Worm (Caenorhabditis elegans) whole organism, late embryonic: Measurements from ENCODE around the gene F49C5.3.
"Not testable (repeated sequence)": the region's sequence is repeated elsewhere in the genome, so short reads cannot be mapped to it uniquely, and the experiment has no call there.

Source experiments
- C08G9.2 ChIP-seq: sonication (generic microtip); optimal IDR thresholded peaks from 2 replicates; lab custom pipeline; 2016; ENCODE audit warnings: mild to moderate bottlenecking, missing genetic modification characterization, moderate library complexity, missing compliant biosample characterization
- C38D4.7 ChIP-seq: fragments of 200-800 bp; sonication (Bioruptor generic); optimal IDR thresholded peaks from 2 replicates; lab custom pipeline; 2018; ENCODE audit warnings: mild to moderate bottlenecking, missing genetic modification characterization, moderate library complexity, missing compliant biosample characterization
- F13H6.1 ChIP-seq: sonication (generic microtip); optimal IDR thresholded peaks from 2 replicates; lab custom pipeline; 2016; ENCODE audit warnings: missing genetic modification characterization, missing compliant biosample characterization
- K02D7.2 ChIP-seq: sonication (generic microtip); optimal IDR thresholded peaks from 2 replicates; lab custom pipeline; 2017; ENCODE audit warnings: mild to moderate bottlenecking, missing genetic modification characterization, missing compliant biosample characterization
- K09A11.1 ChIP-seq: sonication (generic microtip); optimal IDR thresholded peaks from 2 replicates; lab custom pipeline; 2017; ENCODE audit warnings: antibody characterized with exemption, mild to moderate bottlenecking, missing genetic modification characterization, missing compliant biosample characterization; ENCODE audit not compliant: insufficient read depth
- Y22D7AL.16 ChIP-seq: sonication (generic microtip); optimal IDR thresholded peaks from 2 replicates; lab custom pipeline; 2016; ENCODE audit warnings: missing genetic modification characterization, missing compliant biosample characterization
- ahr-1 ChIP-seq: sonication (generic microtip); optimal IDR thresholded peaks from 2 replicates; lab custom pipeline; 2016; ENCODE audit warnings: missing genetic modification characterization, missing compliant biosample characterization
- ama-1 ChIP-seq: fragments of 150-350 bp; optimal IDR thresholded peaks from 2 replicates; lab custom pipeline; 2014
- ceh-14 ChIP-seq: sonication (generic microtip); optimal IDR thresholded peaks from 2 replicates; lab custom pipeline; 2016; ENCODE audit warnings: missing genotype, missing genetic modification characterization, missing compliant biosample characterization
- ceh-19 ChIP-seq: fragments of 200-800 bp; sonication (Bioruptor generic); optimal IDR thresholded peaks from 2 replicates; lab custom pipeline; 2018; ENCODE audit warnings: mild to moderate bottlenecking, missing genetic modification characterization, missing compliant biosample characterization
- ceh-22 ChIP-seq: sonication (generic microtip); optimal IDR thresholded peaks from 2 replicates; lab custom pipeline; 2017; ENCODE audit warnings: missing biosample characterization, missing genetic modification characterization
- ceh-24 ChIP-seq: sonication (generic microtip); optimal IDR thresholded peaks from 2 replicates; lab custom pipeline; 2016; ENCODE audit warnings: mild to moderate bottlenecking, missing genetic modification characterization, missing compliant biosample characterization
- ceh-31 ChIP-seq: sonication (generic microtip); optimal IDR thresholded peaks from 2 replicates; lab custom pipeline; 2016; ENCODE audit warnings: missing genetic modification characterization, missing compliant biosample characterization
- ceh-34 ChIP-seq: sonication (generic microtip); optimal IDR thresholded peaks from 2 replicates; lab custom pipeline; 2016; ENCODE audit warnings: mild to moderate bottlenecking, missing genetic modification characterization, missing compliant biosample characterization
- ceh-6 ChIP-seq: fragments of 200-800 bp; sonication (Bioruptor generic); optimal IDR thresholded peaks from 2 replicates; lab custom pipeline; 2018; ENCODE audit warnings: mild to moderate bottlenecking, missing genetic modification characterization, missing compliant biosample characterization
- dve-1 ChIP-seq: sonication (generic microtip); optimal IDR thresholded peaks from 2 replicates; lab custom pipeline; 2017; ENCODE audit warnings: antibody characterized with exemption, mild to moderate bottlenecking, missing genetic modification characterization, missing compliant biosample characterization
- ets-4 ChIP-seq: sonication (generic microtip); optimal IDR thresholded peaks from 2 replicates; lab custom pipeline; 2016; ENCODE audit warnings: missing genetic modification characterization, missing compliant biosample characterization
- eyg-1 ChIP-seq: sonication (generic microtip); optimal IDR thresholded peaks from 2 replicates; lab custom pipeline; 2016; ENCODE audit warnings: missing genotype, missing genetic modification characterization, missing compliant biosample characterization
- fax-1 ChIP-seq: sonication (generic microtip); optimal IDR thresholded peaks from 2 replicates; lab custom pipeline; 2016; ENCODE audit warnings: missing genotype, missing genetic modification characterization, missing compliant biosample characterization
- fkh-6 ChIP-seq: sonication (generic microtip); optimal IDR thresholded peaks from 2 replicates; lab custom pipeline; 2016; ENCODE audit warnings: missing genetic modification characterization, missing compliant biosample characterization
- gmeb-2 ChIP-seq: sonication (generic microtip); optimal IDR thresholded peaks from 2 replicates; lab custom pipeline; 2016; ENCODE audit warnings: missing genetic modification characterization, inconsistent platforms, missing compliant biosample characterization
- hlh-13 ChIP-seq: fragments of 200-800 bp; sonication (Bioruptor generic); optimal IDR thresholded peaks from 2 replicates; lab custom pipeline; 2018; ENCODE audit warnings: mild to moderate bottlenecking, missing genetic modification characterization, missing compliant biosample characterization
- hlh-15 ChIP-seq: sonication (generic microtip); optimal IDR thresholded peaks from 2 replicates; lab custom pipeline; 2016; ENCODE audit warnings: missing genetic modification characterization, missing compliant biosample characterization
- hlh-30 ChIP-seq: sonication (generic microtip); optimal IDR thresholded peaks from 2 replicates; lab custom pipeline; 2017; ENCODE audit warnings: antibody characterized with exemption, missing genetic modification characterization, missing compliant biosample characterization; ENCODE audit not compliant: insufficient read depth
- hlh-8 ChIP-seq: sonication (generic microtip); optimal IDR thresholded peaks from 2 replicates; lab custom pipeline; 2016; ENCODE audit warnings: missing genotype, missing genetic modification characterization, missing compliant biosample characterization
- lin-11 ChIP-seq: fragments of 200-800 bp; sonication (Bioruptor generic); optimal IDR thresholded peaks from 2 replicates; lab custom pipeline; 2018; ENCODE audit warnings: mild to moderate bottlenecking, missing genetic modification characterization, missing compliant biosample characterization
- mec-3 ChIP-seq: sonication (generic microtip); optimal IDR thresholded peaks from 2 replicates; lab custom pipeline; 2016; ENCODE audit warnings: borderline replicate concordance, missing genetic modification characterization, missing compliant biosample characterization
- nhr-11 ChIP-seq: fragments of 150-350 bp; optimal IDR thresholded peaks from 2 replicates; lab custom pipeline; 2014; ENCODE audit warnings: missing biosample characterization, missing genetic modification characterization
- nhr-232 ChIP-seq: sonication (generic microtip); optimal IDR thresholded peaks from 2 replicates; lab custom pipeline; 2016; ENCODE audit warnings: missing genetic modification characterization, missing compliant biosample characterization
- npax-4 ChIP-seq: sonication (generic microtip); optimal IDR thresholded peaks from 2 replicates; lab custom pipeline; 2016; ENCODE audit warnings: missing genetic modification characterization, missing compliant biosample characterization
- odd-2 ChIP-seq: sonication (generic microtip); optimal IDR thresholded peaks from 2 replicates; lab custom pipeline; 2017; ENCODE audit warnings: antibody characterized with exemption, mild to moderate bottlenecking, missing genetic modification characterization, missing compliant biosample characterization
- pag-3 ChIP-seq: sonication (generic microtip); optimal IDR thresholded peaks from 2 replicates; lab custom pipeline; 2016; ENCODE audit warnings: missing compliant biosample characterization, missing genetic modification characterization, borderline replicate concordance
- pat-9 ChIP-seq: fragments of 200-800 bp; sonication (Bioruptor generic); optimal IDR thresholded peaks from 2 replicates; lab custom pipeline; 2018; ENCODE audit warnings: mild to moderate bottlenecking, missing genetic modification characterization, moderate library complexity, missing compliant biosample characterization
- pax-1 ChIP-seq: fragments of 150-350 bp; optimal IDR thresholded peaks from 2 replicates; lab custom pipeline; 2014; ENCODE audit warnings: missing biosample characterization, missing genetic modification characterization
- pha-2 ChIP-seq: sonication (generic microtip); optimal IDR thresholded peaks from 2 replicates; lab custom pipeline; 2017; ENCODE audit warnings: mild to moderate bottlenecking, missing genetic modification characterization, missing compliant biosample characterization
- sox-4 ChIP-seq: sonication (generic microtip); optimal IDR thresholded peaks from 2 replicates; lab custom pipeline; 2017; ENCODE audit warnings: mild to moderate bottlenecking, missing genetic modification characterization, inconsistent platforms, missing compliant biosample characterization
- syd-9 ChIP-seq: sonication (generic microtip); optimal IDR thresholded peaks from 2 replicates; lab custom pipeline; 2016; ENCODE audit warnings: mild to moderate bottlenecking, missing genetic modification characterization, moderate library complexity, missing compliant biosample characterization
- tbx-2 ChIP-seq: sonication (generic microtip); optimal IDR thresholded peaks from 2 replicates; lab custom pipeline; 2016; ENCODE audit warnings: missing genetic modification characterization, missing compliant biosample characterization
- tbx-7 ChIP-seq: sonication (generic microtip); optimal IDR thresholded peaks from 2 replicates; lab custom pipeline; 2016; ENCODE audit warnings: missing genotype, missing genetic modification characterization, missing compliant biosample characterization
- ttx-3 ChIP-seq: sonication (generic microtip); optimal IDR thresholded peaks from 2 replicates; lab custom pipeline; 2016; ENCODE audit warnings: missing genetic modification reagents, missing genetic modification characterization, missing compliant biosample characterization
- zip-5 ChIP-seq: sonication (generic microtip); optimal IDR thresholded peaks from 2 replicates; lab custom pipeline; 2016; ENCODE audit warnings: missing genetic modification characterization, missing compliant biosample characterization

F49C5.3 gene

ce11 chrII:12536203-12536602 is at the start of gene F49C5.3:
Gene F49C5.3, plus strand, starts transcription at chrII:12536503.
- not testable (repeated sequence) for TF ChIP-seq hlh-13; zip-5; ahr-1 (tag; lab: Kevin White, UChicago)

ce11 chrII:12488810-12489209 is 47.5 kb upstream of the F49C5.3 start:
- TF ChIP-seq ceh-24 (tag; lab: Kevin White, UChicago): no peak
- TF ChIP-seq hlh-13: no peak
- TF ChIP-seq syd-9 (tag; lab: Kevin White, UChicago): no peak
- TF ChIP-seq npax-4 (tag; lab: Kevin White, UChicago): no peak
- TF ChIP-seq F13H6.1 (tag; lab: Kevin White, UChicago): no peak
- no peak for TF ChIP-seq ceh-6 (GFP tag; lab: Kevin White, UChicago)
- TF ChIP-seq mec-3 (tag; lab: Kevin White, UChicago): no peak
- no peak for TF ChIP-seq ceh-22 (tag; lab: Kevin White, UChicago)
- no peak for TF ChIP-seq ceh-14
- TF ChIP-seq C08G9.2 (tag; lab: Kevin White, UChicago): no peak
- TF ChIP-seq tbx-7: no peak
- TF ChIP-seq gmeb-2: no peak
- no peak for TF ChIP-seq hlh-15 (tag; lab: Kevin White, UChicago)
- TF ChIP-seq pha-2 (tag; lab: Kevin White, UChicago): no peak
- no peak for TF ChIP-seq K09A11.1 (tag; lab: Kevin White, UChicago)
- no peak for TF ChIP-seq ttx-3 (tag; lab: Kevin White, UChicago)
- TF ChIP-seq eyg-1 (tag; lab: Kevin White, UChicago): no peak
- TF ChIP-seq ama-1 (lab: Kevin White, UChicago): no peak

- no peak for TF ChIP-seq ets-4 (tag; lab: Kevin White, UChicago)
- TF ChIP-seq F13H6.1 (tag; lab: Kevin White, UChicago): no peak
- TF ChIP-seq pax-1 (tag; lab: Kevin White, UChicago): no peak
- no peak for TF ChIP-seq eyg-1 (tag; lab: Kevin White, UChicago)
- TF ChIP-seq Y22D7AL.16 (tag; lab: Kevin White, UChicago): no peak
- no peak for TF ChIP-seq ceh-19 (GFP tag; lab: Kevin White, UChicago)
- TF ChIP-seq fkh-6: no peak
- no peak for TF ChIP-seq ahr-1 (tag; lab: Kevin White, UChicago)
- TF ChIP-seq ama-1 (lab: Kevin White, UChicago): no peak
- TF ChIP-seq ceh-31 (tag; lab: Kevin White, UChicago): no peak
- TF ChIP-seq pat-9 (tag; lab: Kevin White, UChicago): no peak
- no peak for TF ChIP-seq nhr-232 (tag; lab: Kevin White, UChicago)
- TF ChIP-seq ceh-34 (tag; lab: Kevin White, UChicago): no peak
- TF ChIP-seq nhr-11 (tag; lab: Kevin White, UChicago): no peak
- no peak for TF ChIP-seq pha-2 (tag; lab: Kevin White, UChicago)
- TF ChIP-seq ceh-14: no peak
- TF ChIP-seq dve-1 (tag; lab: Kevin White, UChicago): no peak
- no peak for TF ChIP-seq sox-4 (tag; lab: Kevin White, UChicago)
- no peak for TF ChIP-seq tbx-2 (tag; lab: Kevin White, UChicago)
- no peak for TF ChIP-seq fax-1 (tag; lab: Kevin White, UChicago)
Observed at ce11 chrII:12489903-12490302, 46.4 kb upstream of the F49C5.3 start, which contains the start of gene T21B4.15. Gene T21B4.15, plus strand, starts transcription at chrII:12490203.

ce11 chrII:12491936-12492335 is 44.4 kb upstream of the F49C5.3 start, which contains the start of gene srz-6:
Gene srz-6, plus strand, starts transcription at chrII:12492236.
- TF ChIP-seq ceh-24 (tag; lab: Kevin White, UChicago) (no peak), pax-1 (tag; lab: Kevin White, UChicago) (no peak), gmeb-2 (no peak), zip-5 (no peak), nhr-232 (tag; lab: Kevin White, UChicago) (no peak), syd-9 (tag; lab: Kevin White, UChicago) (no peak), dve-1 (tag; lab: Kevin White, UChicago) (no peak), odd-2 (tag; lab: Kevin White, UChicago) (no peak), ceh-19 (GFP tag; lab: Kevin White, UChicago) (no peak), C38D4.7 (GFP tag; lab: Kevin White, UChicago) (no peak), ama-1 (lab: Kevin White, UChicago) (no peak), pag-3 (no peak), ceh-22 (tag; lab: Kevin White, UChicago) (no peak), lin-11 (tag; lab: Kevin White, UChicago) (no peak), hlh-8 (tag; lab: Kevin White, UChicago) (no peak), hlh-30 (tag; lab: Kevin White, UChicago) (no peak), K02D7.2 (tag; lab: Kevin White, UChicago) (no peak)
